Worm (Caenorhabditis elegans): ENCODE data around the gene Y94H6A.3.

ce11 chrIV:2725784-2726183 lies 49.5 kb downstream of the Y94H6A.3 start, which contains the start of gene ubxn-2:
- no peak for TF ChIP-seq ceh-9 (tag; optimal IDR thresholded peaks at IDR 0.05)
- no peak for TF ChIP-seq mdl-1 (tag; optimal IDR thresholded peaks at IDR 0.05)
- no peak for TF ChIP-seq ztf-11 (tag; optimal IDR thresholded peaks at IDR 0.05)
- TF ChIP-seq mml-1 (tag; optimal IDR thresholded peaks at IDR 0.05), result no peak
- TF ChIP-seq unc-39 (tag; optimal IDR thresholded peaks at IDR 0.05), result no peak

Measured in whole organism, L3 larva.